Worm (Caenorhabditis elegans) whole organism, midembryonic: ENCODE data around the gene dnj-13.

Experiments
- T22C8.4 ChIP-seq: fragments of 200-800 bp; sonication (Bioruptor generic); IDR thresholded peaks from 2 replicates; pipeline ENCODE4 v1.3.6; 2022; ENCODE audit warnings: missing genetic modification characterization, missing compliant biosample characterization
- cog-1 ChIP-seq: sonication (generic microtip); optimal IDR thresholded peaks from 2 replicates; lab custom pipeline; 2016; ENCODE audit warnings: missing genetic modification characterization, missing compliant biosample characterization
- flt-1 ChIP-seq: fragments of 200-800 bp; sonication (Bioruptor generic); IDR thresholded peaks from 2 replicates; pipeline ENCODE4 v1.3.6; 2022; ENCODE audit warnings: missing genetic modification characterization, missing compliant biosample characterization
- klf-2 ChIP-seq: fragments of 200-800 bp; sonication (Bioruptor generic); conservative IDR thresholded peaks from 2 replicates; pipeline ENCODE4 v1.3.6; 2022; ENCODE audit warnings: missing genetic modification reagents, missing genetic modification characterization, missing compliant biosample characterization
- ref-1 ChIP-seq: fragments of 200-800 bp; sonication (Bioruptor generic); conservative IDR thresholded peaks from 2 replicates; pipeline ENCODE4 v1.3.6; 2022; ENCODE audit warnings: missing genetic modification reagents, missing genetic modification characterization, missing compliant biosample characterization
- ztf-23 ChIP-seq: fragments of 200-800 bp; sonication (Bioruptor generic); IDR thresholded peaks from 2 replicates; pipeline ENCODE4 v1.3.6; 2022; ENCODE audit warnings: missing genetic modification reagents, missing genetic modification characterization, missing compliant biosample characterization

ce11 chrII:11588304-11588703, 42.8 kb downstream of the dnj-13 start:
- TF ChIP-seq flt-1 (GFP tag; lab: Robert Waterston, UW) (no peak), T22C8.4 (GFP tag; lab: Robert Waterston, UW) (no peak), ref-1 (GFP tag; lab: Robert Waterston, UW) (no peak), ztf-23 (GFP tag; lab: Robert Waterston, UW) (no peak), klf-2 (no peak), cog-1 (no peak)
